Worm (Caenorhabditis elegans) whole organism, late embryonic: Measurements from ENCODE around the gene clec-187.

Experiments used
- ceh-30 ChIP-seq: fragments of 150-350 bp; optimal IDR thresholded peaks from 2 replicates; lab custom pipeline; 2014; ENCODE audit warnings: missing biosample characterization, missing genetic modification characterization
- elt-4 ChIP-seq: sonication (generic microtip); optimal IDR thresholded peaks from 2 replicates; lab custom pipeline; 2016; ENCODE audit warnings: missing genetic modification characterization, missing compliant biosample characterization
- eyg-1 ChIP-seq: sonication (generic microtip); optimal IDR thresholded peaks from 2 replicates; lab custom pipeline; 2016; ENCODE audit warnings: missing genotype, missing genetic modification characterization, missing compliant biosample characterization
- pha-4 ChIP-seq: fragments of 150-350 bp; optimal IDR thresholded peaks from 2 replicates; lab custom pipeline; 2018; ENCODE audit warnings: missing biosample characterization, missing genetic modification reagents, missing genetic modification characterization
- rnt-1 ChIP-seq: sonication (generic microtip); optimal IDR thresholded peaks from 2 replicates; lab custom pipeline; 2016; ENCODE audit warnings: missing genetic modification characterization, missing compliant biosample characterization
- sox-4 ChIP-seq: sonication (generic microtip); optimal IDR thresholded peaks from 2 replicates; lab custom pipeline; 2017; ENCODE audit warnings: mild to moderate bottlenecking, missing genetic modification characterization, inconsistent platforms, missing compliant biosample characterization

DNA sequence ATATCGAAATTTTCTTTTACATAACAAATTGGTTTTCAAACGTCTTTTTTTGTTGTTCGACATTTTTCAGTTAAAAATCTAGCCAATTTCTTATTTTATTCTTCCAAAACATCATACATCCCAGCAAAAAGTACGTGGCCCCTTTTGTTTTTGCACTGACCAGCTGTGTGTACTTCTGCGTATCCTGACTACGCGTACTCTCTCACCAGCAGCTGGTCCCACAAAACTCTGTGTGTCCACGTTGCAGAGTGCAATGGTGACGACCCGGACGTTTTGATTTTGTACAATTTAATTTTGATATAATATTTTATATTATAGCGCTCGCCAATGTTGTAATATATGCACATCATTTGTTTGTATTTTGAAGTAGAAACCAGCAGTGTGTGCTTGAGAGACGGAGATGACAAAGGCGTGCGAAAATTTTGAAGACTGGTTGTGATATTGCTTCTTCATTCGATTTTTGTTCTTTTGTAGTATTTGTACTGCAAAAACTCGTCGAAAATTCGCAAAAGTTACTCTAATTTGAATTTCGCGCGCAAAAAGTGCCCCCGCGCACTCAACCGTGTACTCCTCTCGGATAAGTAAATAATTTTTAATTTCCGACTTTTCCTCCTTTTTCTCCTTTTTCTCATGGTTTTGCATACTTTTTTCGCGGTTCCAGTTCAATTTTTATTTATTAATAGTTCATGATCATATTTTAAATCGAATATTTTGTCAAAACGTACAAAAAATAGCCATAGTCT lies 16.8 kb downstream of the clec-187 start:
- no peak for TF ChIP-seq ceh-30 (tag; lab: Kevin White, UChicago)
- no peak for TF ChIP-seq sox-4 (tag; lab: Kevin White, UChicago)
- no peak for TF ChIP-seq elt-4 (tag; lab: Kevin White, UChicago)
- no peak for TF ChIP-seq rnt-1 (tag; lab: Kevin White, UChicago)
- TF ChIP-seq pha-4: no peak
- TF ChIP-seq eyg-1 (tag; lab: Kevin White, UChicago): no peak
